Fruit fly (Drosophila melanogaster) S2 (cell line): ENCODE measurements around the gene teq.

Source experiments
- CG8478 ChIP-seq: fragments of >200 bp; optimal IDR thresholded peaks from 2 replicates; lab custom pipeline; 2018
- CTCF ChIP-seq, 2 experiments: fragments of >200 bp; optimal IDR thresholded peaks; 2 replicates each; lab custom pipeline; 2018

The teq gene

dm6 chr3L:9113582-9114282, 39.3 kb downstream of the teq start:
- no peak for TF ChIP-seq CG8478 (lab: Kevin White, UChicago)
- TF ChIP-seq CTCF (optimal IDR thresholded peaks at IDR 0.05; lab: Kevin White, UChicago) = no peak

dm6 chr3L:9114404-9114803, 40.0 kb downstream of the teq start:
- TF ChIP-seq CG8478 (lab: Kevin White, UChicago) = no peak
- no peak for TF ChIP-seq CTCF (optimal IDR thresholded peaks at IDR 0.05; lab: Kevin White, UChicago)

- no peak for TF ChIP-seq CTCF (optimal IDR thresholded peaks at IDR 0.05; lab: Kevin White, UChicago)
- TF ChIP-seq CG8478 (lab: Kevin White, UChicago) = no peak
Observed at dm6 chr3L:9115654-9116053, 41.2 kb downstream of the teq start.

dm6 chr3L:9119564-9119963, 45.1 kb downstream of the teq start:
- no peak for TF ChIP-seq CTCF (optimal IDR thresholded peaks at IDR 0.05; lab: Kevin White, UChicago)
- no peak for TF ChIP-seq CG8478 (lab: Kevin White, UChicago)

- TF ChIP-seq CG8478 (lab: Kevin White, UChicago) (no peak), CTCF (optimal IDR thresholded peaks at IDR 0.05; lab: Kevin White, UChicago) (no peak)
Observed at dm6 chr3L:9121289-9121688, 46.8 kb downstream of the teq start.

- TF ChIP-seq CG8478 (lab: Kevin White, UChicago) = no peak
- no peak for TF ChIP-seq CTCF (optimal IDR thresholded peaks at IDR 0.05; lab: Kevin White, UChicago)
Observed at dm6 chr3L:9124923-9125260, 50.4 kb downstream of the teq start.

dm6 chr3L:9125261-9126020, 51.0 kb downstream of the teq start:
- no peak for TF ChIP-seq CTCF (optimal IDR thresholded peaks at IDR 0.05; lab: Kevin White, UChicago)
- TF ChIP-seq CG8478 (lab: Kevin White, UChicago) = no peak

dm6 chr3L:9126021-9126811, 51.8 kb downstream of the teq start:
- TF ChIP-seq CTCF (optimal IDR thresholded peaks at IDR 0.05; lab: Kevin White, UChicago) (no peak), CG8478 (lab: Kevin White, UChicago) (no peak)

- no peak for TF ChIP-seq CG8478 (lab: Kevin White, UChicago)
- no peak for TF ChIP-seq CTCF (optimal IDR thresholded peaks at IDR 0.05; lab: Kevin White, UChicago)
Observed at dm6 chr3L:9126888-9127689, 52.6 kb downstream of the teq start.

dm6 chr3L:9127690-9128458, 53.4 kb downstream of the teq start:
- TF ChIP-seq CTCF (optimal IDR thresholded peaks at IDR 0.05; lab: Kevin White, UChicago) = no peak
- no peak for TF ChIP-seq CG8478 (lab: Kevin White, UChicago)

dm6 chr3L:9128700-9129582, 54.5 kb downstream of the teq start:
- TF ChIP-seq CG8478 (lab: Kevin White, UChicago) (no peak), CTCF (optimal IDR thresholded peaks at IDR 0.05; lab: Kevin White, UChicago) (no peak)

dm6 chr3L:9129583-9130146, 55.2 kb downstream of the teq start:
- no peak for TF ChIP-seq CTCF (optimal IDR thresholded peaks at IDR 0.05; lab: Kevin White, UChicago)
- TF ChIP-seq CG8478 (lab: Kevin White, UChicago) = no peak
